In the genomic region with DNA sequence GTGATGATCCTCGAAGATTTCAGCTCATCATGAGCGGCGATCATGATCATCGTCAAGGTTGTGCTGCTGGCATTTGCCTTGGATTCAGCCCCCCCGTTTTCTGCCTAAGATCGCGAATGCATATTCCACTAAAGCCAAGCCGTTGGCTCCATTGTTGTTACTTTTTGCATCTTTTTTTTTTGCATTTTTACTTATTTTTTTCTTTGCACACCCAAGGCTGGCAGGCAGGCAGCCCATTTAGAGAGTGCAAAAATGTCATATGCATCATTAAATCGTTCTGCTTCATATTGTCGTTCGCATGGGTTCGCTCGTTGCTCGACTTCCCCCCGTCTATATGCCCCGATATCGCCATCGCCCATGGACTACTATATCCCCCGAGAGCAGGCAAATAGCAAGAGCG, we compare ENCODE assay signal across 3 fruit fly cellular contexts.
TF ChIP-seq lines count a peak whose summit lies in the region.

No protein-coding gene starts in this region.

- TF ChIP-seq CTCF in whole organism, embryonic (GFP tag; optimal IDR thresholded peaks at IDR 0.05; lab: Kevin White, UChicago): no peak

TF ChIP-seq in whole organism, embryonic, 481 proteins besides CTCF, POLR2A, EP300 and RAD21:
- TF ChIP-seq Nf-YC (tag; optimal IDR thresholded peaks at IDR 0.05; lab: Kevin White, UChicago): no peak
- TF ChIP-seq CG10462 (GFP tag; optimal IDR thresholded peaks at IDR 0.05; lab: Kevin White, UChicago): no peak
- TF ChIP-seq CG11504 (tag; optimal IDR thresholded peaks at IDR 0.05; lab: Kevin White, UChicago): no peak
- TF ChIP-seq Sox102F (GFP tag; optimal IDR thresholded peaks at IDR 0.05; lab: Kevin White, UChicago): no peak
- no peak for TF ChIP-seq CG7745 (tag; optimal IDR thresholded peaks at IDR 0.05; lab: Kevin White, UChicago)
- peak; percentile 83 for TF ChIP-seq nom (GFP tag; optimal IDR thresholded peaks at IDR 0.05; lab: Kevin White, UChicago)
- no peak for TF ChIP-seq az2 (GFP tag; optimal IDR thresholded peaks at IDR 0.05; lab: Kevin White, UChicago)
- TF ChIP-seq crc (GFP tag; optimal IDR thresholded peaks at IDR 0.05; lab: Kevin White, UChicago): no peak
- TF ChIP-seq sens (GFP tag; lab: Kevin White, UChicago): peak; percentile 31
- TF ChIP-seq rib (GFP tag; IDR thresholded peaks at IDR 0.05; lab: Robert Waterston, UW): no peak
- TF ChIP-seq bsh (GFP tag; optimal IDR thresholded peaks at IDR 0.05; lab: Kevin White, UChicago): peak in 1 of 2 experiments; percentile 32
- no peak for TF ChIP-seq exex (tag; optimal IDR thresholded peaks at IDR 0.05; lab: Kevin White, UChicago)

TF ChIP-seq in whole organism, prepupa, 60 proteins besides CTCF, POLR2A, EP300 and RAD21 (continues in another document):
- TF ChIP-seq spab (GFP tag; optimal IDR thresholded peaks at IDR 0.05; lab: Kevin White, UChicago) (peak; percentile 62), dac (GFP tag; optimal IDR thresholded peaks at IDR 0.05; lab: Kevin White, UChicago) (no peak), esn (GFP tag; optimal IDR thresholded peaks at IDR 0.05; lab: Kevin White, UChicago) (no peak), Eip93F (GFP tag; optimal IDR thresholded peaks at IDR 0.05; lab: Kevin White, UChicago) (no peak), CG11762 (GFP tag; optimal IDR thresholded peaks at IDR 0.05; lab: Kevin White, UChicago; ENCODE audit: insufficient read depth) (no peak), salr (GFP tag; optimal IDR thresholded peaks at IDR 0.05; lab: Kevin White, UChicago) (peak in 1 of 2 experiments; percentile 21), Eip75B (GFP tag; optimal IDR thresholded peaks at IDR 0.05; lab: Kevin White, UChicago) (no peak), Sox102F (GFP tag; optimal IDR thresholded peaks at IDR 0.05; lab: Kevin White, UChicago) (no peak), achi (GFP tag; optimal IDR thresholded peaks at IDR 0.05; lab: Kevin White, UChicago) (no peak), CG16779 (tag; optimal IDR thresholded peaks at IDR 0.05; lab: Kevin White, UChicago) (peak; percentile 38), CG3919 (GFP tag; optimal IDR thresholded peaks at IDR 0.05; lab: Kevin White, UChicago) (no peak), Hr4 (GFP tag; optimal IDR thresholded peaks at IDR 0.05; lab: Kevin White, UChicago) (no peak), CG8319 (GFP tag; optimal IDR thresholded peaks at IDR 0.05; lab: Kevin White, UChicago) (no peak), net (GFP tag; optimal IDR thresholded peaks at IDR 0.05; lab: Kevin White, UChicago) (peak; percentile 3), lz (GFP tag; optimal IDR thresholded peaks at IDR 0.05; lab: Kevin White, UChicago) (no peak), acj6 (GFP tag; optimal IDR thresholded peaks at IDR 0.05; lab: Kevin White, UChicago) (no peak), CG6792 (GFP tag; optimal IDR thresholded peaks at IDR 0.05; lab: Kevin White, UChicago) (no peak), fd85E (GFP tag; optimal IDR thresholded peaks at IDR 0.05; lab: Kevin White, UChicago) (no peak), CG11294 (GFP tag; IDR thresholded peaks at IDR 0.05; lab: Robert Waterston, UW) (no peak), Ets96B (tag; optimal IDR thresholded peaks at IDR 0.05; lab: Kevin White, UChicago) (peak; percentile 32), svp (GFP tag; lab: Kevin White, UChicago) (no peak), CG6854 (GFP tag; optimal IDR thresholded peaks at IDR 0.05; lab: Kevin White, UChicago) (no peak), Hr39 (GFP tag; optimal IDR thresholded peaks at IDR 0.05; lab: Kevin White, UChicago) (no peak), Smox (GFP tag; optimal IDR thresholded peaks at IDR 0.05; lab: Kevin White, UChicago) (no peak), CG6276 (GFP tag; optimal IDR thresholded peaks at IDR 0.05; lab: Kevin White, UChicago) (no peak), CG3032 (tag; optimal IDR thresholded peaks at IDR 0.05; lab: Kevin White, UChicago) (peak; percentile 27), Ets21C (GFP tag; optimal IDR thresholded peaks at IDR 0.05; lab: Kevin White, UChicago) (no peak), CG34406 (GFP tag; optimal IDR thresholded peaks at IDR 0.05; lab: Kevin White, UChicago) (peak; percentile 2), Sox14 (GFP tag; optimal IDR thresholded peaks at IDR 0.05; lab: Kevin White, UChicago) (no peak), CG10669 (GFP tag; optimal IDR thresholded peaks at IDR 0.05; lab: Kevin White, UChicago) (peak; percentile 42), topi (GFP tag; optimal IDR thresholded peaks at IDR 0.05; lab: Kevin White, UChicago) (no peak), CG6163 (GFP tag; IDR thresholded peaks at IDR 0.05; lab: Robert Waterston, UW) (peak; percentile 56; the same call in 2 of the 3 replicates), CG6808 (GFP tag; optimal IDR thresholded peaks at IDR 0.05; lab: Kevin White, UChicago) (peak; percentile 78), CG11902 (GFP tag; optimal IDR thresholded peaks at IDR 0.05; lab: Kevin White, UChicago) (no peak), eg (GFP tag; IDR thresholded peaks at IDR 0.05; lab: Robert Waterston, UW) (no peak), cyc (GFP tag; optimal IDR thresholded peaks at IDR 0.05; lab: Kevin White, UChicago) (no peak), CG15336 (GFP tag; IDR thresholded peaks at IDR 0.05; lab: Robert Waterston, UW) (no peak), Lpt (GFP tag; optimal IDR thresholded peaks at IDR 0.05; lab: Kevin White, UChicago) (no peak), CG8632 (GFP tag; optimal IDR thresholded peaks at IDR 0.05; lab: Kevin White, UChicago) (no peak)

TF ChIP-seq in whole organism, pupa, 21 proteins besides CTCF, POLR2A, EP300 and RAD21:
- TF ChIP-seq CG9948 (tag; optimal IDR thresholded peaks at IDR 0.05; lab: Kevin White, UChicago): peak; percentile 39
- no peak for TF ChIP-seq Snoo (tag; optimal IDR thresholded peaks at IDR 0.05; lab: Kevin White, UChicago)
- peak; percentile 82 for TF ChIP-seq gl (tag; optimal IDR thresholded peaks at IDR 0.05; lab: Kevin White, UChicago)
- peak; percentile 27; the same call in 1 of the 2 replicates for TF ChIP-seq CG12605 (GFP tag; IDR thresholded peaks at IDR 0.05; lab: Robert Waterston, UW)
- TF ChIP-seq CG14655 (GFP tag; optimal IDR thresholded peaks at IDR 0.05; lab: Kevin White, UChicago): peak; percentile 42
- TF ChIP-seq D1 (tag; optimal IDR thresholded peaks at IDR 0.05; lab: Kevin White, UChicago): no peak
- peak; percentile 64 for TF ChIP-seq EcR (GFP tag; optimal IDR thresholded peaks at IDR 0.05; lab: Kevin White, UChicago)
- TF ChIP-seq Pif1A (GFP tag; optimal IDR thresholded peaks at IDR 0.05; lab: Kevin White, UChicago): peak; percentile 36
- TF ChIP-seq CG13204 (GFP tag; optimal IDR thresholded peaks at IDR 0.05; lab: Kevin White, UChicago): peak; percentile 65
- TF ChIP-seq CG8301 (tag; optimal IDR thresholded peaks at IDR 0.05; lab: Kevin White, UChicago): peak; percentile 17
- TF ChIP-seq CG10348 (GFP tag; IDR thresholded peaks at IDR 0.05; lab: Robert Waterston, UW): no peak
- peak; percentile 39; the same call in 1 of the 2 replicates for TF ChIP-seq rn (GFP tag; IDR thresholded peaks at IDR 0.05; lab: Robert Waterston, UW)
- TF ChIP-seq CG15710 (tag; optimal IDR thresholded peaks at IDR 0.05; lab: Kevin White, UChicago): peak; percentile 56
- TF ChIP-seq CG4496 (GFP tag; IDR thresholded peaks at IDR 0.05; lab: Robert Waterston, UW): peak; percentile 64
- peak; percentile 45; the same call in 1 of the 3 replicates for TF ChIP-seq fd96Ca (GFP tag; IDR thresholded peaks at IDR 0.05; lab: Robert Waterston, UW)
- TF ChIP-seq Pif1B (GFP tag; optimal IDR thresholded peaks at IDR 0.05; lab: Kevin White, UChicago): peak; percentile 36
- no peak for TF ChIP-seq Ets98B (GFP tag; IDR thresholded peaks at IDR 0.05; lab: Robert Waterston, UW)
- peak; percentile 60 for TF ChIP-seq CG8159 (tag; optimal IDR thresholded peaks at IDR 0.05; lab: Kevin White, UChicago)
- TF ChIP-seq CG17806 (tag; optimal IDR thresholded peaks at IDR 0.05; lab: Kevin White, UChicago): peak; percentile 54
- peak; percentile 48 for TF ChIP-seq CG34367 (tag; optimal IDR thresholded peaks at IDR 0.05; lab: Kevin White, UChicago)
- no peak for TF ChIP-seq CG32121 (GFP tag; IDR thresholded peaks at IDR 0.05; lab: Robert Waterston, UW)
